Worm (Caenorhabditis elegans) whole organism, young adult: ENCODE results near the gene nlp-6.

Experiments used
- F22D6.2 ChIP-seq: sonication (generic microtip); optimal IDR thresholded peaks from 2 replicates; lab custom pipeline; 2016; ENCODE audit warnings: mild to moderate bottlenecking, missing genetic modification characterization, missing compliant biosample characterization
- F23B12.7 ChIP-seq: sonication (generic microtip); optimal IDR thresholded peaks from 2 replicates; lab custom pipeline; 2017; ENCODE audit warnings: missing genetic modification characterization, mild to moderate bottlenecking, missing compliant biosample characterization, antibody characterized with exemption, moderate library complexity; ENCODE audit not compliant: insufficient read depth
- F33H1.4 ChIP-seq: fragments of 200-800 bp; sonication (Bioruptor generic); IDR thresholded peaks from 2 replicates; pipeline ENCODE4 v1.3.6; 2022; ENCODE audit warnings: missing genetic modification reagents, missing genetic modification characterization, missing compliant biosample characterization
- F52B5.7 ChIP-seq: sonication (generic microtip); optimal IDR thresholded peaks from 2 replicates; lab custom pipeline; 2016; ENCODE audit warnings: mild to moderate bottlenecking, missing genetic modification characterization, missing compliant biosample characterization
- F57A8.1 ChIP-seq: fragments of 200-800 bp; sonication (Bioruptor generic); optimal IDR thresholded peaks from 2 replicates; lab custom pipeline; 2018; ENCODE audit warnings: mild to moderate bottlenecking, missing genetic modification characterization, moderate library complexity, missing compliant biosample characterization
- K11D2.4 ChIP-seq: fragments of 200-800 bp; sonication (Bioruptor generic); IDR thresholded peaks from 2 replicates; pipeline ENCODE4 v1.3.6; 2022; ENCODE audit warnings: missing genetic modification reagents, missing genetic modification characterization, missing compliant biosample characterization
- T26A5.8 ChIP-seq: sonication (generic microtip); optimal IDR thresholded peaks from 2 replicates; lab custom pipeline; 2016; ENCODE audit warnings: missing genetic modification characterization, missing compliant biosample characterization
- Y95B8A.8 ChIP-seq: fragments of 200-800 bp; sonication (Bioruptor generic); IDR thresholded peaks from 2 replicates; pipeline ENCODE4 v1.3.6; 2022; ENCODE audit warnings: missing genetic modification reagents, missing genetic modification characterization, missing compliant biosample characterization
- ZK185.1 ChIP-seq: sonication (generic microtip); optimal IDR thresholded peaks from 2 replicates; lab custom pipeline; 2016; ENCODE audit warnings: mild to moderate bottlenecking, missing genetic modification characterization, missing compliant biosample characterization; ENCODE audit not compliant: poor library complexity, severe bottlenecking
- akir-1 ChIP-seq: fragments of 200-800 bp; sonication (Bioruptor generic); optimal IDR thresholded peaks from 2 replicates; lab custom pipeline; 2018; ENCODE audit warnings: mild to moderate bottlenecking, missing genetic modification characterization, moderate library complexity, missing compliant biosample characterization
- athp-1 ChIP-seq: sonication (generic microtip); optimal IDR thresholded peaks from 2 replicates; lab custom pipeline; 2017; ENCODE audit warnings: mild to moderate bottlenecking, missing genetic modification characterization, missing compliant biosample characterization
- attf-3 ChIP-seq: fragments of 200-800 bp; sonication (Bioruptor generic); conservative IDR thresholded peaks from 2 replicates; pipeline ENCODE4 v1.3.6; 2022; ENCODE audit warnings: missing genetic modification reagents, missing genetic modification characterization, missing compliant biosample characterization
- bed-1 ChIP-seq: fragments of 200-800 bp; sonication (Bioruptor generic); IDR thresholded peaks from 2 replicates; pipeline ENCODE4 v1.3.6; 2022; ENCODE audit warnings: missing genetic modification reagents, missing genetic modification characterization, missing compliant biosample characterization
- ceh-100 ChIP-seq: fragments of 200-800 bp; sonication (Bioruptor generic); IDR thresholded peaks from 2 replicates; pipeline ENCODE4 v1.3.6; 2022; ENCODE audit warnings: missing genetic modification reagents, missing genetic modification characterization, missing compliant biosample characterization
- ceh-27 ChIP-seq: fragments of 200-800 bp; sonication (Bioruptor generic); optimal IDR thresholded peaks from 2 replicates; lab custom pipeline; 2018; ENCODE audit warnings: mild to moderate bottlenecking, missing genetic modification characterization, moderate library complexity, missing compliant biosample characterization
- ceh-79 ChIP-seq: sonication (generic microtip); optimal IDR thresholded peaks from 2 replicates; lab custom pipeline; 2017; ENCODE audit warnings: mild to moderate bottlenecking, missing genetic modification characterization, missing compliant biosample characterization
- ceh-91 ChIP-seq: fragments of 200-800 bp; sonication (Bioruptor generic); IDR thresholded peaks from 2 replicates; pipeline ENCODE4 v1.3.6; 2022; ENCODE audit warnings: missing genetic modification reagents, missing genetic modification characterization, missing compliant biosample characterization
- die-1 ChIP-seq: sonication (generic microtip); optimal IDR thresholded peaks from 2 replicates; lab custom pipeline; 2016; ENCODE audit warnings: missing genotype, mild to moderate bottlenecking, missing genetic modification characterization, missing compliant biosample characterization
- dpl-1 ChIP-seq: fragments of 150-350 bp; optimal IDR thresholded peaks from 2 replicates; lab custom pipeline; 2014; ENCODE audit warnings: missing biosample characterization, missing genetic modification reagents, missing genetic modification characterization
- egl-44 ChIP-seq: fragments of 200-800 bp; sonication (Bioruptor generic); IDR thresholded peaks from 2 replicates; pipeline ENCODE4 v1.3.6; 2022; ENCODE audit warnings: missing genetic modification reagents, missing genetic modification characterization, missing compliant biosample characterization
- ekl-4 ChIP-seq: fragments of 200-800 bp; sonication (Bioruptor generic); IDR thresholded peaks from 2 replicates; pipeline ENCODE4 v1.3.6; 2022; ENCODE audit warnings: missing genetic modification reagents, missing genetic modification characterization, missing compliant biosample characterization
- gei-17 ChIP-seq: fragments of 200-800 bp; sonication (Bioruptor generic); optimal IDR thresholded peaks from 2 replicates; lab custom pipeline; 2018; ENCODE audit warnings: mild to moderate bottlenecking, missing genetic modification characterization, missing compliant biosample characterization
- hrde-1 ChIP-seq: sonication (generic microtip); optimal IDR thresholded peaks from 2 replicates; lab custom pipeline; 2016; ENCODE audit warnings: missing genetic modification characterization, mild to moderate bottlenecking, missing compliant biosample characterization, moderate library complexity, missing genotype, missing genetic modification reagents, borderline replicate concordance
- lag-1 ChIP-seq: fragments of 200-800 bp; sonication (Bioruptor generic); IDR thresholded peaks from 2 replicates; pipeline ENCODE4 v1.3.6; 2022; ENCODE audit warnings: missing genetic modification reagents, missing genetic modification characterization, missing compliant biosample characterization
- lin-40 ChIP-seq: sonication (generic microtip); optimal IDR thresholded peaks from 2 replicates; lab custom pipeline; 2016; ENCODE audit warnings: missing genetic modification characterization, mild to moderate bottlenecking, missing compliant biosample characterization, missing genotype, missing genetic modification reagents
- madf-3 ChIP-seq: fragments of 200-800 bp; sonication (Bioruptor generic); IDR thresholded peaks from 2 replicates; pipeline ENCODE4 v1.3.6; 2022; ENCODE audit warnings: missing genetic modification reagents, missing genetic modification characterization, missing compliant biosample characterization
- madf-6 ChIP-seq: fragments of 200-800 bp; sonication (Bioruptor generic); IDR thresholded peaks from 2 replicates; pipeline ENCODE4 v1.3.6; 2022; ENCODE audit warnings: missing genetic modification reagents, missing genetic modification characterization, missing compliant biosample characterization
- madf-8 ChIP-seq: fragments of 200-800 bp; sonication (Bioruptor generic); conservative IDR thresholded peaks from 2 replicates; pipeline ENCODE4 v1.3.6; 2022; ENCODE audit warnings: missing genetic modification reagents, missing genetic modification characterization, missing compliant biosample characterization
- mxl-1 ChIP-seq: sonication (generic microtip); optimal IDR thresholded peaks from 2 replicates; lab custom pipeline; 2016; ENCODE audit warnings: missing genetic modification characterization, missing compliant biosample characterization
- nhr-120 ChIP-seq: fragments of 200-800 bp; sonication (Bioruptor generic); IDR thresholded peaks from 2 replicates; pipeline ENCODE4 v1.3.6; 2022; ENCODE audit warnings: missing genetic modification characterization, missing compliant biosample characterization
- nhr-27 ChIP-seq: fragments of 200-800 bp; sonication (Bioruptor generic); optimal IDR thresholded peaks from 2 replicates; lab custom pipeline; 2018; ENCODE audit warnings: mild to moderate bottlenecking, missing genetic modification characterization, moderate library complexity, missing compliant biosample characterization
- nhr-80 ChIP-seq: sonication (generic microtip); optimal IDR thresholded peaks from 2 replicates; lab custom pipeline; 2016; ENCODE audit warnings: missing genetic modification characterization, missing compliant biosample characterization
- pha-4 ChIP-seq: fragments of 150-350 bp; sonication (generic microtip); optimal IDR thresholded peaks from 2 replicates; lab custom pipeline; 2014; ENCODE audit warnings: missing biosample characterization, missing genetic modification reagents, missing genetic modification characterization
- repo-1 ChIP-seq: sonication (generic microtip); optimal IDR thresholded peaks from 2 replicates; lab custom pipeline; 2017; ENCODE audit warnings: mild to moderate bottlenecking, missing genetic modification characterization, missing compliant biosample characterization
- rpc-1 ChIP-seq, 2 experiments: fragments of 150-350 bp in 1 of 2; sonication (generic microtip) in 1 of 2; optimal IDR thresholded peaks; 2 replicates each; lab custom pipeline; 2014 to 2018; ENCODE audit warnings: missing biosample characterization in 1 of 2, missing genetic modification characterization in 1 of 2, missing genetic modification reagents in 1 of 2, missing genotype in 1 of 2
- sdz-38 ChIP-seq: sonication (generic microtip); optimal IDR thresholded peaks from 2 replicates; lab custom pipeline; 2016; ENCODE audit warnings: missing genotype, missing genetic modification characterization, missing compliant biosample characterization
- sea-2 ChIP-seq: fragments of 200-800 bp; sonication (Bioruptor generic); IDR thresholded peaks from 2 replicates; pipeline ENCODE4 v1.3.6; 2022; ENCODE audit warnings: missing genetic modification characterization, missing compliant biosample characterization
- snpc-4 ChIP-seq, 5 experiments: fragments of 150-350 bp in 1 of 5; sonication (generic microtip) in 4 of 5; optimal IDR thresholded peaks; 2 replicates each; lab custom pipeline; 2014 to 2018; ENCODE audit warnings: missing genetic modification characterization in 5 of 5, missing biosample characterization in 3 of 5, antibody characterized with exemption in 2 of 5, mild to moderate bottlenecking in 2 of 5, missing compliant biosample characterization in 2 of 5, missing genotype in 2 of 5, moderate library complexity in 2 of 5, missing genetic modification reagents in 1 of 5
- unc-130 ChIP-seq: sonication (generic microtip); optimal IDR thresholded peaks from 2 replicates; lab custom pipeline; 2016; ENCODE audit warnings: missing genetic modification reagents, missing genetic modification characterization, missing compliant biosample characterization
- zim-3 ChIP-seq: sonication (generic microtip); optimal IDR thresholded peaks from 2 replicates; lab custom pipeline; 2017; ENCODE audit warnings: mild to moderate bottlenecking, missing genetic modification characterization, moderate library complexity, missing compliant biosample characterization
- ztf-25 ChIP-seq: fragments of 200-800 bp; sonication (Bioruptor generic); IDR thresholded peaks from 2 replicates; pipeline ENCODE4 v1.3.6; 2022; ENCODE audit warnings: missing genetic modification reagents, missing genetic modification characterization, missing compliant biosample characterization
- ztf-26 ChIP-seq: sonication (generic microtip); optimal IDR thresholded peaks from 2 replicates; lab custom pipeline; 2017; ENCODE audit warnings: missing genetic modification characterization, missing compliant biosample characterization

Gene nlp-6

DNA sequence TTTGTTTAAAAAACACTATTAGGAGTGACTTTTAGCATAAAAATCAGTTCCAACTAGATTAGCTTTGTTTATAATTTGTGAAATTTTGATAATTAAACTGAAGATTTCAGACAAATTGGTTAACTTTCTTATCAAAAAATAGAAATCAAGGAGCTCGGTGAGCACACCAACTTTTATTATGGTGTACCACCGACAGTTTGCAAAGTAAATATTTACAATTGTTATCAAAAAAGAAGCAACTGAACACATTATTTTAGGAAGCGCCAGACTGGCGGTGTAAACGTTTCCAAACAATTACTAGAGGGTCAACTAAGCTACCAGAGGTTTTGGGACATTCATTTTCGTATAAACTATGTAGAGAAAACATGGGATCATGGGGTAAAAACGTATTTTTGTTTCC, 24.7 kb upstream of the nlp-6 start:
- TF ChIP-seq lin-40 (tag; lab: Kevin White, UChicago): no peak
- no peak for TF ChIP-seq gei-17
- no peak for TF ChIP-seq zim-3
- no peak for TF ChIP-seq K11D2.4 (GFP tag; lab: Robert Waterston, UW)
- no peak for TF ChIP-seq akir-1 (GFP tag; lab: Kevin White, UChicago)
- TF ChIP-seq repo-1 (tag; lab: Kevin White, UChicago): no peak
- TF ChIP-seq F23B12.7 (tag; lab: Kevin White, UChicago): no peak
- peak; percentile 30 for TF ChIP-seq pha-4

DNA sequence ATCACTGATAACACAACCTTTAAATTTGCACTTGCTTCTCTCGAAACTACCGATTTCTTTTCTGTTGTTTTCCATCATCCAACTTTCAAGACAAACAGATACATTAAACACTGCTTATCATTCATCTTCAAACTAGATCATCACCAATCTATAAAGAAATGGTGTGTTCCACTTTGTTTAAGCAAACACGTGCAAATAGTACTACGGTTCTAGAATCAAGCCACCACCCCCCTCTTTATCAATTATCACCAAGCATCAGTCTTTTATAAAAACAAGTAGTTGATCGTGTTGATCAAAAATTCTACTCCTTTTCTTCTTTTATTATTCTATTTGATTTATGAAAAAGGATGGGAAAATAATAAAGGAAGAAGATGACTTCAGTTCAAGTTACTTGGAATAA, 23.8 kb upstream of the nlp-6 start:
- TF ChIP-seq madf-8 (GFP tag; lab: Robert Waterston, UW): no peak
- TF ChIP-seq F57A8.1 (GFP tag; lab: Kevin White, UChicago): no peak
- TF ChIP-seq snpc-4 (GFP tag; optimal IDR thresholded peaks at IDR 0.05; lab: Kevin White, UChicago): no peak
- TF ChIP-seq snpc-4 (tag; optimal IDR thresholded peaks at IDR 0.05; lab: Kevin White, UChicago): no peak
- TF ChIP-seq ztf-25: no peak
- no peak for TF ChIP-seq attf-3 (GFP tag; lab: Robert Waterston, UW)
- no peak for TF ChIP-seq dpl-1 (GFP tag; lab: Kevin White, UChicago)
- no peak for TF ChIP-seq F23B12.7 (tag; lab: Kevin White, UChicago)
- TF ChIP-seq mxl-1 (tag; lab: Kevin White, UChicago): no peak

DNA sequence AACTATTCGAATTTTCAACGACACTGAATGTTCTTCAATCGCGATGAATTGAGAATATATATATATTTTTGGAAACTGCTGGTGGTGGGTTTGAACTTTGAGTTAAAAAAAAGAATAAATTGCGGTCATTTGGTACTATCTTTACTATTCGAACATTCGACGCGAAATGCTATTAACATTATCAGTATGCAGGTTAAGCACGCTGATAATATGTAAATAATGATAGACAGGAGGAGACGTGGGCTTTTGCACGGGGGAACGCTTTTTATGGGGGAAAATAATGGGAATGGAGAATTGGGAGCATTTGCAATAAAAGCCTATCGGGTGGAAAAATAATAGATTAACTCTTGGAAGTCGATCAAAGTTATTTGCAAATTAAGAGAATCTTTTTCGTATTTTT, 23.3 kb upstream of the nlp-6 start:
- TF ChIP-seq K11D2.4 (GFP tag; lab: Robert Waterston, UW) (no peak), nhr-80 (tag; lab: Kevin White, UChicago) (peak; percentile 46), F33H1.4 (no peak), egl-44 (GFP tag; lab: Robert Waterston, UW) (no peak), ekl-4 (GFP tag; lab: Robert Waterston, UW) (no peak), F52B5.7 (tag; lab: Kevin White, UChicago) (no peak)

DNA sequence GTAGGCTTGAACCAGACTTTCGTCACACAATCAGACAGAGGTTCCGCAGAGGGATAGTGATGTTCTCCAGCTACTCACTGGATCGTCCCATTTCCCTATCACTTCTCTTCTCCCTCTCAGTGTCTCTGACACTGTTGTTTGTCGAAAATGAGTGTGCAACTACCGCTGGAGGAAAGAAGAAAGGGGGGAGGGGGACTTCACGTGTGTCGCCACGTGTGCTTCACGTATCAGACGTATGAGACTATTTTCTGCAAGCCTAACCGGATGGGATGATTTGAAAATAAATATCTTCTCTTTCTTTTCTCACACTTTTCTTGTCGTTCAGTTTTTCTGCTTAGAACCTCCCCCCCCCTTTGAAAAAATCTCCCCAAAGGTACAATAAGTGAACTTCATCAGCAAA, 21.5 kb upstream of the nlp-6 start, which contains the start of gene H18N23.2:
Gene H18N23.2 (minus strand): TSS at position 82 of the 400 bp plus-strand sequence.
- TF ChIP-seq unc-130 (GFP tag; lab: Kevin White, UChicago) (no peak), sdz-38 (peak; percentile 4), athp-1 (tag; lab: Kevin White, UChicago) (no peak), F23B12.7 (tag; lab: Kevin White, UChicago) (no peak), mxl-1 (tag; lab: Kevin White, UChicago) (no peak), K11D2.4 (GFP tag; lab: Robert Waterston, UW) (peak; percentile 52; the same call in 1 of the 2 replicates), ZK185.1 (tag; lab: Kevin White, UChicago) (no peak), lag-1 (GFP tag; lab: Robert Waterston, UW) (no peak), T26A5.8 (no peak), ztf-26 (tag; lab: Kevin White, UChicago) (peak; percentile 77), pha-4 (no peak), nhr-27 (tag; lab: Kevin White, UChicago) (no peak), F22D6.2 (tag; lab: Kevin White, UChicago) (peak; percentile 21), ceh-100 (GFP tag; lab: Robert Waterston, UW) (no peak), ceh-27 (GFP tag; lab: Kevin White, UChicago) (peak; percentile 10), snpc-4 (GFP tag; optimal IDR thresholded peaks at IDR 0.05; lab: Kevin White, UChicago) (no peak), snpc-4 (tag; optimal IDR thresholded peaks at IDR 0.05; lab: Kevin White, UChicago) (no peak), ceh-79 (no peak), gei-17 (no peak), madf-6 (GFP tag; lab: Robert Waterston, UW) (no peak), hrde-1 (tag; lab: Kevin White, UChicago) (no peak), Y95B8A.8 (GFP tag; lab: Robert Waterston, UW) (no peak), die-1 (no peak), rpc-1 (optimal IDR thresholded peaks at IDR 0.05; lab: Kevin White, UChicago) (no peak), rpc-1 (tag; optimal IDR thresholded peaks at IDR 0.05; lab: Kevin White, UChicago) (no peak), nhr-120 (GFP tag; lab: Robert Waterston, UW) (no peak), ceh-91 (no peak), nhr-80 (tag; lab: Kevin White, UChicago) (peak; percentile 19), repo-1 (tag; lab: Kevin White, UChicago) (no peak), madf-3 (GFP tag; lab: Robert Waterston, UW) (no peak), sea-2 (GFP tag; lab: Robert Waterston, UW) (no peak), bed-1 (GFP tag; lab: Robert Waterston, UW) (no peak)
